Fruit fly (Drosophila melanogaster): Measurements from ENCODE around the gene CG13924.

DNA sequence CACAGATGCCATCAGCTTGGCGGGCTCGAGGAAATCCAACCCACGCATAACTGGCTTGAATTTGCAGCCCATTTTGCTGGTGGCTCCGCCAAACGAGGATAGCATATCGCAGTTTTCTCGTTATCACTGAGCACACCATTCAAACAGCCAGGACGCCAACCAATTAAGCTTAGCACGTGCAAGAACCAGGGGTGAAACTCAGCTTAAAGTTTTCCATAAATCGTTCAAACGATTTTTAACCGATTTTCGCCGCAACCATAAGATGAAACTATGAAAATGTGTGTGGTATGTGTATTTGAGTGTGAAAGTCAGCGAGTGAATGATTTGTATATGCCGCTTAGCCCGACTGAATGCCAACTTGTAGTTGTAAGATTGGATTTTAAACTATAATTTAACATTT lies 21.1 kb downstream of the CG13924 start:
- no peak for TF ChIP-seq insv (optimal IDR thresholded peaks at IDR 0.05)
- TF ChIP-seq h (optimal IDR thresholded peaks at IDR 0.05), result no peak
- no peak for TF ChIP-seq psq (optimal IDR thresholded peaks at IDR 0.05)
- TF ChIP-seq ttk (optimal IDR thresholded peaks at IDR 0.05), result no peak
